Worm (Caenorhabditis elegans) whole organism, L4 larva: ENCODE results near the gene acs-9.
A peak's percentile ranks its signal among the peaks of the same experiment; 100 is the strongest.

Experiments
- D1046.2 ChIP-seq: fragments of 200-800 bp; sonication (Bioruptor generic); IDR thresholded peaks from 2 replicates; pipeline ENCODE4 v1.3.6; 2022; ENCODE audit warnings: missing genetic modification characterization, missing compliant biosample characterization
- F10B5.3 ChIP-seq: sonication (generic microtip); optimal IDR thresholded peaks from 2 replicates; lab custom pipeline; 2016; ENCODE audit warnings: mild to moderate bottlenecking, missing genetic modification characterization, missing compliant biosample characterization
- F26F4.8 ChIP-seq: fragments of 200-800 bp; sonication (Bioruptor generic); conservative IDR thresholded peaks from 2 replicates; pipeline ENCODE4 v1.3.6; 2022; ENCODE audit warnings: missing genetic modification characterization, missing compliant biosample characterization
- F37D6.2 ChIP-seq: sonication (generic microtip); optimal IDR thresholded peaks from 2 replicates; lab custom pipeline; 2016; ENCODE audit warnings: mild to moderate bottlenecking, missing genetic modification characterization, missing compliant biosample characterization
- F49E8.2 ChIP-seq: sonication (generic microtip); optimal IDR thresholded peaks from 2 replicates; lab custom pipeline; 2016; ENCODE audit warnings: missing compliant biosample characterization, mild to moderate bottlenecking, missing genetic modification characterization, borderline replicate concordance
- T26A8.4 ChIP-seq: fragments of 200-800 bp; sonication (Bioruptor generic); IDR thresholded peaks from 2 replicates; pipeline ENCODE4 v1.3.6; 2022; ENCODE audit warnings: missing genetic modification characterization, missing compliant biosample characterization
- Y48G9A.11 ChIP-seq: fragments of 200-800 bp; sonication (Bioruptor generic); IDR thresholded peaks from 2 replicates; pipeline ENCODE4 v1.3.6; 2022; ENCODE audit warnings: missing genetic modification reagents, missing genetic modification characterization, missing compliant biosample characterization
- ZK337.2 ChIP-seq: fragments of 200-800 bp; sonication (Bioruptor generic); IDR thresholded peaks from 2 replicates; pipeline ENCODE4 v1.3.6; 2022; ENCODE audit warnings: missing genetic modification reagents, missing genetic modification characterization, missing compliant biosample characterization
- ZK546.5 ChIP-seq, 2 experiments: sonication (generic microtip); optimal IDR thresholded peaks; 2 replicates each; lab custom pipeline; 2017; ENCODE audit warnings: missing biosample characterization in 2 of 2, missing genetic modification characterization in 2 of 2
- aly-2 ChIP-seq: sonication (generic microtip); optimal IDR thresholded peaks from 2 replicates; lab custom pipeline; 2018; ENCODE audit warnings: missing biosample characterization, missing genetic modification characterization
- arid-1 ChIP-seq: fragments of 200-800 bp; sonication (Bioruptor generic); conservative IDR thresholded peaks from 2 replicates; pipeline ENCODE4 v1.3.6; 2022; ENCODE audit warnings: missing genetic modification reagents, missing genetic modification characterization, missing compliant biosample characterization
- ceh-32 ChIP-seq: sonication (generic microtip); optimal IDR thresholded peaks from 2 replicates; lab custom pipeline; 2016; ENCODE audit warnings: mild to moderate bottlenecking, missing genetic modification characterization, missing compliant biosample characterization; ENCODE audit not compliant: poor library complexity
- ceh-82 ChIP-seq: sonication (generic microtip); optimal IDR thresholded peaks from 2 replicates; lab custom pipeline; 2017; ENCODE audit warnings: missing biosample characterization, missing genetic modification characterization
- cey-2 ChIP-seq: sonication (generic microtip); optimal IDR thresholded peaks from 3 replicates; lab custom pipeline; 2017; ENCODE audit warnings: missing genetic modification characterization, mild to moderate bottlenecking, missing compliant biosample characterization, antibody characterized with exemption, borderline replicate concordance; ENCODE audit not compliant: insufficient read depth
- daf-12 ChIP-seq: fragments of 150-350 bp; optimal IDR thresholded peaks from 2 replicates; lab custom pipeline; 2014; ENCODE audit warnings: missing biosample characterization, missing genetic modification reagents, missing genetic modification characterization
- dmd-8 ChIP-seq: fragments of 200-800 bp; sonication (Bioruptor generic); IDR thresholded peaks from 2 replicates; pipeline ENCODE4 v1.3.6; 2022; ENCODE audit warnings: missing genetic modification characterization, missing compliant biosample characterization
- dmd-9 ChIP-seq: fragments of 200-800 bp; sonication (Bioruptor generic); IDR thresholded peaks from 2 replicates; pipeline ENCODE4 v1.3.6; 2022; ENCODE audit warnings: missing genetic modification reagents, missing genetic modification characterization, missing compliant biosample characterization
- egl-27 ChIP-seq: sonication (generic microtip); optimal IDR thresholded peaks from 3 replicates; lab custom pipeline; 2017; ENCODE audit warnings: missing biosample characterization, missing genetic modification reagents, missing genetic modification characterization
- fkh-10 ChIP-seq: fragments of 150-350 bp; optimal IDR thresholded peaks from 2 replicates; lab custom pipeline; 2014; ENCODE audit warnings: missing biosample characterization, missing genetic modification reagents, missing genetic modification characterization
- gei-8 ChIP-seq: fragments of 200-800 bp; sonication (Bioruptor generic); optimal IDR thresholded peaks from 2 replicates; lab custom pipeline; 2018; ENCODE audit warnings: mild to moderate bottlenecking, missing genetic modification characterization, missing compliant biosample characterization
- hif-1 ChIP-seq, 2 experiments: sonication (generic microtip); optimal IDR thresholded peaks; 2 replicates each; lab custom pipeline; 2016 to 2017; ENCODE audit warnings: missing compliant biosample characterization in 2 of 2, missing genetic modification characterization in 2 of 2, missing genetic modification reagents in 2 of 2, missing genotype in 2 of 2, mild to moderate bottlenecking in 1 of 2
- hlh-11 ChIP-seq: fragments of 200-800 bp; sonication (Bioruptor generic); optimal IDR thresholded peaks from 2 replicates; lab custom pipeline; 2018; ENCODE audit warnings: mild to moderate bottlenecking, missing genetic modification characterization, missing compliant biosample characterization
- hmg-1.1 ChIP-seq: fragments of 200-800 bp; sonication (Bioruptor generic); IDR thresholded peaks from 2 replicates; pipeline ENCODE4 v1.3.6; 2022; ENCODE audit warnings: missing genetic modification reagents, missing genetic modification characterization, missing compliant biosample characterization
- jun-1 ChIP-seq: fragments of 150-350 bp; optimal IDR thresholded peaks from 2 replicates; lab custom pipeline; 2014; ENCODE audit warnings: missing biosample characterization, missing genetic modification reagents, missing genetic modification characterization
- lin-1 ChIP-seq: fragments of 200-800 bp; sonication (Bioruptor generic); IDR thresholded peaks from 2 replicates; pipeline ENCODE4 v1.3.6; 2022; ENCODE audit warnings: missing genetic modification reagents, missing genetic modification characterization, missing compliant biosample characterization
- lin-13 ChIP-seq: fragments of 150-350 bp; optimal IDR thresholded peaks from 2 replicates; lab custom pipeline; 2014; ENCODE audit warnings: missing biosample characterization, missing genetic modification reagents, missing genetic modification characterization
- lin-38 ChIP-seq: fragments of 200-800 bp; sonication (Bioruptor generic); IDR thresholded peaks from 2 replicates; pipeline ENCODE4 v1.3.6; 2022; ENCODE audit warnings: missing genetic modification reagents, missing genetic modification characterization, missing compliant biosample characterization
- lir-3 ChIP-seq: sonication (generic microtip); optimal IDR thresholded peaks from 2 replicates; lab custom pipeline; 2016; ENCODE audit warnings: mild to moderate bottlenecking, missing genetic modification characterization, missing compliant biosample characterization
- madf-5 ChIP-seq, 2 experiments: fragments of 200-800 bp; sonication (Bioruptor generic); IDR thresholded peaks; 2 replicates each; pipeline ENCODE4 v1.3.6; 2022; ENCODE audit warnings: missing compliant biosample characterization in 2 of 2, missing genetic modification characterization in 2 of 2
- madf-9 ChIP-seq: fragments of 200-800 bp; sonication (Bioruptor generic); conservative IDR thresholded peaks from 2 replicates; pipeline ENCODE4 v1.3.6; 2022; ENCODE audit warnings: missing genetic modification reagents, missing genetic modification characterization, missing compliant biosample characterization
- mdl-1 ChIP-seq, 2 experiments: fragments of 150-350 bp in 1 of 2; sonication (generic microtip) in 1 of 2; optimal IDR thresholded peaks; 2 replicates each; lab custom pipeline; 2014 to 2017; ENCODE audit warnings: missing biosample characterization in 2 of 2, missing genetic modification characterization in 2 of 2
- mep-1 ChIP-seq: fragments of 150-350 bp; sonication (generic microtip); optimal IDR thresholded peaks from 3 replicates; lab custom pipeline; 2014; ENCODE audit warnings: missing biosample characterization, missing genetic modification characterization
- mxl-3 ChIP-seq: fragments of 200-800 bp; sonication (Bioruptor generic); optimal IDR thresholded peaks from 2 replicates; lab custom pipeline; 2018; ENCODE audit warnings: mild to moderate bottlenecking, missing genetic modification characterization, missing compliant biosample characterization
- nhr-10 ChIP-seq: fragments of 150-350 bp; optimal IDR thresholded peaks from 2 replicates; lab custom pipeline; 2014; ENCODE audit warnings: missing biosample characterization, missing genetic modification characterization
- nhr-111 ChIP-seq: fragments of 200-800 bp; sonication (Bioruptor generic); optimal IDR thresholded peaks from 2 replicates; lab custom pipeline; 2018; ENCODE audit warnings: mild to moderate bottlenecking, missing genetic modification characterization, missing compliant biosample characterization
- nhr-28 ChIP-seq: fragments of 150-350 bp; optimal IDR thresholded peaks from 2 replicates; lab custom pipeline; 2014; ENCODE audit warnings: missing biosample characterization, missing genetic modification characterization
- nhr-76 ChIP-seq: fragments of 150-350 bp; optimal IDR thresholded peaks from 2 replicates; lab custom pipeline; 2014; ENCODE audit warnings: missing biosample characterization, missing genetic modification characterization
- pqm-1 ChIP-seq: sonication (generic microtip); optimal IDR thresholded peaks from 2 replicates; lab custom pipeline; 2017; ENCODE audit warnings: missing biosample characterization, missing genetic modification characterization
- rbr-2 ChIP-seq: sonication (generic microtip); optimal IDR thresholded peaks from 2 replicates; lab custom pipeline; 2016; ENCODE audit warnings: missing genotype, missing genetic modification characterization, missing compliant biosample characterization
- saeg-2 ChIP-seq: fragments of 200-800 bp; sonication (Bioruptor generic); IDR thresholded peaks from 2 replicates; pipeline ENCODE4 v1.3.6; 2022; ENCODE audit warnings: missing genetic modification reagents, missing genetic modification characterization, missing compliant biosample characterization
- skn-1 ChIP-seq: fragments of 150-350 bp; optimal IDR thresholded peaks from 2 replicates; lab custom pipeline; 2014; ENCODE audit warnings: missing biosample characterization, missing genetic modification characterization
- spr-1 ChIP-seq: sonication (generic microtip); optimal IDR thresholded peaks from 2 replicates; lab custom pipeline; 2016; ENCODE audit warnings: mild to moderate bottlenecking, missing genetic modification characterization, missing compliant biosample characterization
- tag-97 ChIP-seq: fragments of 200-800 bp; sonication (Bioruptor generic); IDR thresholded peaks from 2 replicates; pipeline ENCODE4 v1.3.6; 2022; ENCODE audit warnings: missing genetic modification characterization, missing compliant biosample characterization
- tra-1 ChIP-seq: fragments of 200-800 bp; sonication (Bioruptor generic); IDR thresholded peaks from 2 replicates; pipeline ENCODE4 v1.3.6; 2022; ENCODE audit warnings: missing genetic modification reagents, missing genetic modification characterization, missing compliant biosample characterization
- unc-39 ChIP-seq: sonication (generic microtip); optimal IDR thresholded peaks from 2 replicates; lab custom pipeline; 2017; ENCODE audit warnings: missing biosample characterization, missing genetic modification characterization
- zfp-2 ChIP-seq: sonication (generic microtip); optimal IDR thresholded peaks from 2 replicates; lab custom pipeline; 2016; ENCODE audit warnings: mild to moderate bottlenecking, missing genetic modification characterization, missing compliant biosample characterization
- zip-2 ChIP-seq: fragments of 150-350 bp; optimal IDR thresholded peaks from 2 replicates; lab custom pipeline; 2014; ENCODE audit warnings: missing biosample characterization, missing genetic modification characterization
- ztf-11 ChIP-seq: fragments of 150-350 bp; optimal IDR thresholded peaks from 2 replicates; lab custom pipeline; 2014; ENCODE audit warnings: missing biosample characterization, missing genetic modification characterization

acs-9 gene

DNA sequence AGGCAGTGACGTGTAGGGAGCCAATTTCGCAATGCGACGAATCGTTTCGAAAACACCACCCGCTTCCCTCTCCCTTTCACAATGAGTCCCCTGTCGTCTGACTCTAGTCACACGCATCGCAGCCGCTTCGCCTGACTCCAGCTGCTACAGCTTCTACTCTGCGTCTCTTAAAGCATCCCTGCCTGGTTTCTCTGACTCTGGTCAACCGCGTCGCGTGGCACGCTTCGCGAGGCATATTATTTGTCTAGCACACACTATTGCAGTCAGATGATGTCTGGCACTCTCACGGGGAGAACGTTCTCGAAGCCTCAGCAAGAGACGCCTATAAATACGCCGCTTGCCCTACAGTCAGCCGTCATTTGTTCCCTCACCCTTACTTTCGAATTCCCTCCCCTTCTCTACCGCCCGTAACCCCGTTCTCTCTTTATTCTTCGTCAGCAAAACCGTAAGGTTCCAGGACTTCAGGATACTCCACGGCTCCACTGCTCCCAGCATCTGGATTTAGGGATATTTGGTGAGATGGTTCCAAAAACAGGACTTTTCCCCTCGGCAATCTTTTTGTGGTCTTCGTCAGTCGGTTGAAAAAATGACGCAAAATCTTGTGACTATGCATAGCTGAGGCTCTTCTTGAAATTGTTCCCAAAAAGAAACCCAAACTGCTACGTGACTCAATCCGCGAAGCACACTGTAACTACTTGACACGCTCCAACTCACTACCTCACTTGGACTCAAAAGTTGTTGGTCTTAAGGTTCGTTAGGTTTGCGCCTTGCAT, 49.4 kb upstream of the acs-9 start (continued):
- TF ChIP-seq tag-97 (GFP tag; lab: Robert Waterston, UW) (no peak), egl-27 (tag; lab: Kevin White, UChicago) (peak; percentile 87), nhr-28 (peak; percentile 99), pqm-1 (tag; lab: Kevin White, UChicago) (peak; percentile 6), hif-1 (tag; optimal IDR thresholded peaks at IDR 0.05; lab: Kevin White, UChicago) (peak; percentile 79 to 94), madf-9 (GFP tag; lab: Robert Waterston, UW) (peak; percentile 92), ceh-32 (tag; lab: Kevin White, UChicago) (peak; percentile 77), hmg-1.1 (GFP tag; lab: Robert Waterston, UW) (peak; percentile 96), lin-13 (peak; percentile 95), daf-12 (tag; lab: Kevin White, UChicago) (peak; percentile 2), lir-3 (no peak), zfp-2 (tag; lab: Kevin White, UChicago) (peak; percentile 76), dmd-8 (0 out of 2 replicates have a peak, but pooled peaks have one; percentile 21), T26A8.4 (GFP tag; lab: Robert Waterston, UW) (peak; percentile 96)
- TF ChIP-seq, all 104 proteins: peak for 77

DNA sequence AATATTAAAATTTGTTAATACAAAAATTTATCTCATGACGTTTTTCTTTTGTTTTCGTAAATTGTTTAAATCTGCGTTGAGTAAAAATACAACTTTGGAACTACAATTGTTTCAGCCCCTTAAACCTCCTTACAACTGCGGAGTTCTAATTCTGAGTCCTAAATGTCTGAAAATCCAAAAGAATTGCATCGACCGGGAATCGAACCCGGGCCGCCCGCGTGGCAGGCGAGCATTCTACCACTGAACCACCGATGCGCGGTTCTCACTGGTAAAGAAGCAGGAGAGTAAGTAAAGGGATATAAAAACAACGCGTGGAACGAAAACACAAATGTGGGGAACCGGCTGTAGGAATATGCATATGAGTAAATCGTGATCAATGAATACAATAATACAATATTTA, 47.8 kb upstream of the acs-9 start:
- no peak for TF ChIP-seq F49E8.2 (tag; lab: Kevin White, UChicago)
- TF ChIP-seq jun-1 (tag; lab: Kevin White, UChicago), result no peak
- TF ChIP-seq madf-5 (GFP tag; IDR thresholded peaks at IDR 0.05; lab: Robert Waterston, UW), result peak in 1 of 2 experiments; percentile 55; a peak in 1 of 4 replicates
- TF ChIP-seq F26F4.8 (GFP tag; lab: Robert Waterston, UW), result no peak
- no peak for TF ChIP-seq skn-1 (tag; lab: Kevin White, UChicago)
- TF ChIP-seq nhr-76 (tag; lab: Kevin White, UChicago), result no peak
- no peak for TF ChIP-seq spr-1 (tag; lab: Kevin White, UChicago)
- TF ChIP-seq ZK337.2 (GFP tag; lab: Robert Waterston, UW), result no peak
- TF ChIP-seq nhr-10, result no peak
- no peak for TF ChIP-seq zfp-2 (tag; lab: Kevin White, UChicago)
- no peak for TF ChIP-seq saeg-2 (GFP tag; lab: Robert Waterston, UW)
- TF ChIP-seq dmd-9 (GFP tag; lab: Robert Waterston, UW), result peak; percentile 30; the same call in 1 of the 2 replicates
- TF ChIP-seq zip-2 (tag; lab: Kevin White, UChicago), result no peak
- no peak for TF ChIP-seq unc-39
- no peak for TF ChIP-seq tra-1 (GFP tag; lab: Robert Waterston, UW)
- peak; percentile 69 for TF ChIP-seq rbr-2
- no peak for TF ChIP-seq nhr-111 (GFP tag; lab: Kevin White, UChicago)
- no peak for TF ChIP-seq aly-2
- no peak for TF ChIP-seq ztf-11 (tag; lab: Kevin White, UChicago)
- TF ChIP-seq mxl-3 (GFP tag; lab: Kevin White, UChicago), result peak; percentile 22
- no peak for TF ChIP-seq daf-12 (tag; lab: Kevin White, UChicago)
- TF ChIP-seq madf-9 (GFP tag; lab: Robert Waterston, UW), result no peak; the same call in 1 of the 2 replicates
- TF ChIP-seq lin-1 (GFP tag; lab: Robert Waterston, UW), result peak; percentile 43; the same call in 1 of the 2 replicates
- peak; percentile 52 for TF ChIP-seq hlh-11 (tag; lab: Kevin White, UChicago)
- no peak for TF ChIP-seq fkh-10 (GFP tag; lab: Kevin White, UChicago)
- no peak for TF ChIP-seq D1046.2 (GFP tag; lab: Robert Waterston, UW)
- no peak; the same call in 1 of the 2 replicates for TF ChIP-seq arid-1 (GFP tag; lab: Robert Waterston, UW)
- no peak for TF ChIP-seq lir-3
- peak; percentile 28 for TF ChIP-seq gei-8 (GFP tag; lab: Kevin White, UChicago)
- no peak for TF ChIP-seq F10B5.3
- no peak for TF ChIP-seq tag-97 (GFP tag; lab: Robert Waterston, UW)
- TF ChIP-seq F37D6.2 (tag; lab: Kevin White, UChicago), result peak; percentile 20
- TF ChIP-seq mep-1 (tag; lab: Kevin White, UChicago), result no peak
- TF ChIP-seq cey-2, result no peak
- TF ChIP-seq lin-38 (GFP tag; lab: Robert Waterston, UW), result no peak
- TF ChIP-seq ceh-82 (tag; lab: Kevin White, UChicago), result no peak
- peak; percentile 68; the same call in 1 of the 2 replicates for TF ChIP-seq Y48G9A.11 (GFP tag; lab: Robert Waterston, UW)
- TF ChIP-seq ZK546.5 (tag; optimal IDR thresholded peaks at IDR 0.05; lab: Kevin White, UChicago), result no peak
- TF ChIP-seq mdl-1 (tag; optimal IDR thresholded peaks at IDR 0.05; lab: Kevin White, UChicago), result peak in 1 of 2 experiments; percentile 67
